Fruit fly (Drosophila melanogaster) whole organism, embryonic: ENCODE results near the gene Enoph.

ENCODE experiments used
- BEAF-32 ChIP-seq: fragments of 200-800 bp; sonication (Bioruptor generic); optimal IDR thresholded peaks from 3 replicates; lab custom pipeline; 2017; ENCODE audit warnings: missing biosample characterization, missing genetic modification characterization, mild to moderate bottlenecking, moderate library complexity, missing genetic modification reagents
- CG10431 ChIP-seq: fragments of 200-800 bp; sonication (Bioruptor generic); optimal IDR thresholded peaks from 3 replicates; lab custom pipeline; 2018; ENCODE audit warnings: missing biosample characterization, mild to moderate bottlenecking, missing genetic modification characterization
- CG11504 ChIP-seq: fragments of 200-800 bp; sonication (Bioruptor generic); optimal IDR thresholded peaks from 3 replicates; lab custom pipeline; 2019; ENCODE audit warnings: missing biosample characterization, mild to moderate bottlenecking, missing genetic modification characterization, moderate library complexity
- CG12299 ChIP-seq: fragments of 200-800 bp; sonication (Bioruptor generic); optimal IDR thresholded peaks from 2 replicates; lab custom pipeline; 2018; ENCODE audit warnings: missing biosample characterization, mild to moderate bottlenecking, missing genetic modification characterization
- CG12659 ChIP-seq: fragments of 200-800 bp; sonication (Bioruptor generic); optimal IDR thresholded peaks from 3 replicates; lab custom pipeline; 2017; ENCODE audit warnings: mild to moderate bottlenecking, missing biosample characterization, missing genetic modification reagents, missing genetic modification characterization
- CG12769 ChIP-seq: fragments of 200-800 bp; sonication (Bioruptor generic); optimal IDR thresholded peaks from 2 replicates; lab custom pipeline; 2019; ENCODE audit warnings: missing biosample characterization, mild to moderate bottlenecking, missing genetic modification characterization, moderate library complexity
- CG17829 ChIP-seq: fragments of 200-800 bp; optimal IDR thresholded peaks from 2 replicates; lab custom pipeline; 2019; ENCODE audit warnings: missing biosample characterization, mild to moderate bottlenecking, missing genetic modification characterization, moderate library complexity
- CG18262 ChIP-seq: fragments of 200-800 bp; optimal IDR thresholded peaks from 3 replicates; lab custom pipeline; 2019; ENCODE audit warnings: missing biosample characterization, mild to moderate bottlenecking, missing genetic modification characterization, moderate library complexity
- CG1832 ChIP-seq: fragments of 200-800 bp; sonication (Bioruptor generic); optimal IDR thresholded peaks from 2 replicates; lab custom pipeline; 2017; ENCODE audit warnings: missing biosample characterization, mild to moderate bottlenecking, missing genetic modification characterization, inconsistent platforms
- CG18619 ChIP-seq: fragments of 200-800 bp; sonication (Bioruptor generic); optimal IDR thresholded peaks from 3 replicates; lab custom pipeline; 2017; ENCODE audit warnings: missing biosample characterization, mild to moderate bottlenecking, missing genetic modification characterization
- CG34224 ChIP-seq: fragments of 200-800 bp; sonication (Bioruptor generic); IDR thresholded peaks from 3 replicates; pipeline ENCODE4 v1.3.6; 2022; ENCODE audit warnings: missing biosample characterization, missing genetic modification characterization; ENCODE audit not compliant: partially characterized antibody
- CG4328 ChIP-seq: fragments of 200-800 bp; sonication (Bioruptor generic); optimal IDR thresholded peaks from 3 replicates; lab custom pipeline; 2017; ENCODE audit warnings: missing biosample characterization, missing genetic modification reagents, missing genetic modification characterization
- CG4424 ChIP-seq: fragments of 200-800 bp; sonication (Bioruptor generic); optimal IDR thresholded peaks from 3 replicates; lab custom pipeline; 2016; ENCODE audit warnings: missing biosample characterization, missing genetic modification characterization
- CG4707 ChIP-seq: fragments of 200-800 bp; sonication (Bioruptor generic); optimal IDR thresholded peaks from 2 replicates; lab custom pipeline; 2018; ENCODE audit warnings: missing biosample characterization, mild to moderate bottlenecking, missing genetic modification characterization, moderate library complexity
- CG4730 ChIP-seq: fragments of 200-800 bp; sonication (Bioruptor generic); IDR thresholded peaks from 2 replicates; pipeline ENCODE4 v1.3.6; 2022; ENCODE audit warnings: missing biosample characterization, missing genetic modification characterization
- CG8359 ChIP-seq: fragments of 200-800 bp; sonication (Bioruptor generic); optimal IDR thresholded peaks from 2 replicates; lab custom pipeline; 2017; ENCODE audit warnings: missing biosample characterization, mild to moderate bottlenecking, missing genetic modification characterization, borderline replicate concordance
- CG8388 ChIP-seq: fragments of 200-800 bp; sonication (Bioruptor generic); optimal IDR thresholded peaks from 2 replicates; lab custom pipeline; 2019; ENCODE audit warnings: missing biosample characterization, mild to moderate bottlenecking, missing genetic modification characterization, moderate library complexity
- CG9727 ChIP-seq: fragments of 200-800 bp; sonication (Bioruptor generic); optimal IDR thresholded peaks from 3 replicates; lab custom pipeline; 2017; ENCODE audit warnings: missing biosample characterization, mild to moderate bottlenecking, missing genetic modification characterization
- CG9932 ChIP-seq: fragments of 200-800 bp; sonication (Bioruptor generic); IDR thresholded peaks from 2 replicates; pipeline ENCODE4 v1.3.6; 2022; ENCODE audit warnings: missing biosample characterization, missing genetic modification characterization
- CTCF ChIP-seq: fragments of 200-800 bp; sonication (Bioruptor generic); optimal IDR thresholded peaks from 2 replicates; lab custom pipeline; 2017; ENCODE audit warnings: missing biosample characterization, mild to moderate bottlenecking, missing genetic modification characterization, moderate library complexity
- Dll ChIP-seq: fragments of 200-800 bp; sonication (Bioruptor generic); IDR thresholded peaks from 4 replicates; pipeline ENCODE4 v1.3.6; 2022; ENCODE audit warnings: missing biosample characterization, missing genetic modification characterization; ENCODE audit not compliant: partially characterized antibody
- Dref ChIP-seq: fragments of 200-800 bp; sonication (Bioruptor generic); IDR thresholded peaks from 2 replicates; pipeline ENCODE4 v1.3.6; 2022; ENCODE audit warnings: missing biosample characterization, missing genetic modification characterization
- Hr39 ChIP-seq: fragments of >200 bp; optimal IDR thresholded peaks from 2 replicates; lab custom pipeline; 2017
- Hr78 ChIP-seq, 2 experiments: fragments of 200-800 bp in 1 of 2; fragments of >200 bp in 1 of 2; sonication (Bioruptor generic) in 1 of 2; optimal IDR thresholded peaks; 2 replicates each; lab custom pipeline; 2017 to 2019; ENCODE audit warnings: missing biosample characterization in 2 of 2, missing genetic modification characterization in 2 of 2, mild to moderate bottlenecking in 1 of 2, moderate library complexity in 1 of 2
- Kr ChIP-seq: fragments of 200-800 bp; sonication (Bioruptor generic); optimal IDR thresholded peaks from 2 replicates; lab custom pipeline; 2017; ENCODE audit warnings: missing biosample characterization, mild to moderate bottlenecking, missing genetic modification characterization
- Oaz ChIP-seq: fragments of 200-800 bp; sonication (Bioruptor generic); IDR thresholded peaks from 2 replicates; pipeline ENCODE4 v1.3.6; 2022; ENCODE audit warnings: missing biosample characterization, missing genetic modification characterization
- Oli ChIP-seq: fragments of 200-800 bp; sonication (Bioruptor generic); optimal IDR thresholded peaks from 2 replicates; lab custom pipeline; 2018; ENCODE audit warnings: missing biosample characterization, mild to moderate bottlenecking, missing genetic modification characterization, moderate library complexity
- Opbp ChIP-seq: fragments of 200-800 bp; sonication (Bioruptor generic); IDR thresholded peaks from 3 replicates; pipeline ENCODE4 v1.3.6; 2022; ENCODE audit warnings: missing biosample characterization, missing genetic modification characterization; ENCODE audit not compliant: partially characterized antibody
- Sry-β ChIP-seq: fragments of 200-800 bp; sonication (Bioruptor generic); optimal IDR thresholded peaks from 2 replicates; lab custom pipeline; 2018; ENCODE audit warnings: missing biosample characterization, mild to moderate bottlenecking, missing genetic modification characterization, moderate library complexity
- Trl ChIP-seq, 3 experiments: fragments of >200 bp in 2 of 3; fragments of 200-800 bp in 1 of 3; sonication (Bioruptor generic) in 1 of 3; optimal IDR thresholded peaks; 2 replicates in 1 of 3; 3 replicates in 2 of 3; lab custom pipeline; 2016 to 2017; ENCODE audit warnings: missing biosample characterization in 1 of 3, missing genetic modification characterization in 1 of 3
- chm ChIP-seq: fragments of 200-800 bp; sonication (Bioruptor generic); IDR thresholded peaks from 2 replicates; pipeline ENCODE4 v1.3.6; 2022; ENCODE audit warnings: missing biosample characterization, missing genetic modification characterization
- hb ChIP-seq: fragments of 200-800 bp; sonication (Bioruptor generic); IDR thresholded peaks from 3 replicates; pipeline ENCODE4 v1.3.6; 2022; ENCODE audit warnings: missing biosample characterization, missing genetic modification characterization; ENCODE audit not compliant: partially characterized antibody
- her ChIP-seq: fragments of 200-800 bp; sonication (Bioruptor generic); optimal IDR thresholded peaks from 2 replicates; lab custom pipeline; 2016; ENCODE audit warnings: missing biosample characterization, missing genetic modification characterization
- kni ChIP-seq: fragments of 200-800 bp; sonication (Bioruptor generic); optimal IDR thresholded peaks from 3 replicates; lab custom pipeline; 2017; ENCODE audit warnings: mild to moderate bottlenecking, missing biosample characterization, missing genetic modification reagents, missing genetic modification characterization
- lab ChIP-seq: fragments of 200-800 bp; sonication (Bioruptor generic); optimal IDR thresholded peaks from 3 replicates; lab custom pipeline; 2017; ENCODE audit warnings: missing biosample characterization, missing genetic modification characterization, mild to moderate bottlenecking, moderate library complexity, missing genetic modification reagents
- mld ChIP-seq: fragments of 200-800 bp; sonication (Bioruptor generic); IDR thresholded peaks from 3 replicates; pipeline ENCODE4 v1.3.6; 2022; ENCODE audit warnings: missing biosample characterization, missing genetic modification characterization; ENCODE audit not compliant: partially characterized antibody
- nerfin-1 ChIP-seq: fragments of 200-800 bp; sonication (Bioruptor generic); optimal IDR thresholded peaks from 3 replicates; lab custom pipeline; 2019; ENCODE audit warnings: missing biosample characterization, mild to moderate bottlenecking, missing genetic modification characterization, moderate library complexity
- pros ChIP-seq: fragments of 200-800 bp; sonication (Bioruptor generic); optimal IDR thresholded peaks from 3 replicates; lab custom pipeline; 2019; ENCODE audit warnings: missing biosample characterization, mild to moderate bottlenecking, missing genetic modification characterization, moderate library complexity
- sd ChIP-seq: fragments of 200-800 bp; sonication (Bioruptor generic); optimal IDR thresholded peaks from 3 replicates; lab custom pipeline; 2018; ENCODE audit warnings: missing biosample characterization, mild to moderate bottlenecking, missing genetic modification characterization, moderate library complexity
- sens-2 ChIP-seq: fragments of 200-800 bp; sonication (Bioruptor generic); IDR thresholded peaks from 2 replicates; pipeline ENCODE4 v1.3.6; 2022; ENCODE audit warnings: missing biosample characterization, missing genetic modification characterization
- seq ChIP-seq: fragments of 200-800 bp; sonication (Bioruptor generic); IDR thresholded peaks from 2 replicates; pipeline ENCODE4 v1.3.6; 2022; ENCODE audit warnings: missing biosample characterization, missing genetic modification characterization
- sima ChIP-seq: fragments of 200-800 bp; sonication (Bioruptor generic); optimal IDR thresholded peaks from 2 replicates; lab custom pipeline; 2016; ENCODE audit warnings: missing biosample characterization, missing genetic modification characterization
- sna ChIP-seq: fragments of 200-800 bp; sonication (Bioruptor generic); IDR thresholded peaks from 2 replicates; pipeline ENCODE4 v1.3.6; 2022; ENCODE audit warnings: missing biosample characterization, missing genetic modification characterization; ENCODE audit not compliant: partially characterized antibody
- stwl ChIP-seq: fragments of 200-800 bp; sonication (Bioruptor generic); optimal IDR thresholded peaks from 3 replicates; lab custom pipeline; 2018; ENCODE audit warnings: missing biosample characterization, mild to moderate bottlenecking, missing genetic modification characterization, moderate library complexity
- tap ChIP-seq: fragments of 200-800 bp; optimal IDR thresholded peaks from 3 replicates; lab custom pipeline; 2019; ENCODE audit warnings: missing biosample characterization, mild to moderate bottlenecking, missing genetic modification characterization, moderate library complexity
- ttk ChIP-seq: fragments of 200-800 bp; sonication (Bioruptor generic); IDR thresholded peaks from 2 replicates; pipeline ENCODE4 v2.1.2; 2022; ENCODE audit warnings: missing biosample characterization, missing genetic modification characterization
- unc-4 ChIP-seq: fragments of 200-800 bp; sonication (Bioruptor generic); IDR thresholded peaks from 2 replicates; pipeline ENCODE4 v1.3.6; 2022; ENCODE audit warnings: missing biosample characterization, missing genetic modification characterization; ENCODE audit not compliant: partially characterized antibody
- wek ChIP-seq: fragments of 200-800 bp; sonication (Bioruptor generic); optimal IDR thresholded peaks from 3 replicates; lab custom pipeline; 2018; ENCODE audit warnings: missing biosample characterization, mild to moderate bottlenecking, missing genetic modification characterization, moderate library complexity
- zen2 ChIP-seq: fragments of 200-800 bp; sonication (Bioruptor generic); IDR thresholded peaks from 3 replicates; pipeline ENCODE4 v1.3.6; 2022; ENCODE audit warnings: missing biosample characterization, missing genetic modification characterization; ENCODE audit not compliant: partially characterized antibody

Gene Enoph

dm6 chr3R:5216308-5216765 lies 40.1 kb downstream of the Enoph start:
- TF ChIP-seq Hr39 (lab: Kevin White, UChicago) = peak; percentile 3
- TF ChIP-seq Dll = 0 out of 4 replicates have a peak, but pooled peaks have one; percentile 16
- no peak for TF ChIP-seq CG11504 (tag; lab: Kevin White, UChicago)
- no peak for TF ChIP-seq CG8388
- no peak for TF ChIP-seq CG18262
- peak; percentile 89 for TF ChIP-seq CTCF (GFP tag; lab: Kevin White, UChicago)
- no peak for TF ChIP-seq Oaz (GFP tag; lab: Robert Waterston, UW)
- TF ChIP-seq CG12299 (tag; lab: Kevin White, UChicago) = no peak
- no peak for TF ChIP-seq mld (GFP tag; lab: Robert Waterston, UW)
- no peak for TF ChIP-seq CG9727 (GFP tag; lab: Kevin White, UChicago)
- TF ChIP-seq Sry-β (GFP tag; lab: Kevin White, UChicago) = peak; percentile 16
- peak; percentile 71 for TF ChIP-seq CG1832 (GFP tag; lab: Kevin White, UChicago)
- no peak for TF ChIP-seq stwl (tag; lab: Kevin White, UChicago)
- peak; percentile 81 to 91 for TF ChIP-seq Trl (optimal IDR thresholded peaks at IDR 0.05; lab: Kevin White, UChicago)
- TF ChIP-seq Trl (GFP tag; optimal IDR thresholded peaks at IDR 0.05; lab: Kevin White, UChicago) = no peak
- 0 out of 2 replicates have a peak, but pooled peaks have one; percentile 39 for TF ChIP-seq sna (GFP tag; lab: Robert Waterston, UW)
- peak; percentile 76 for TF ChIP-seq nerfin-1 (tag; lab: Kevin White, UChicago)
- peak; percentile 6 for TF ChIP-seq CG12769 (tag; lab: Kevin White, UChicago)
- peak; percentile 11 for TF ChIP-seq kni (GFP tag; lab: Kevin White, UChicago)
- TF ChIP-seq CG12659 (GFP tag; lab: Kevin White, UChicago) = no peak
- no peak for TF ChIP-seq tap (tag; lab: Kevin White, UChicago)
- TF ChIP-seq zen2 (GFP tag; lab: Robert Waterston, UW) = peak; percentile 58
- peak; percentile 29 for TF ChIP-seq BEAF-32 (GFP tag; lab: Kevin White, UChicago)
- TF ChIP-seq CG9932 (GFP tag; lab: Robert Waterston, UW) = no peak
- TF ChIP-seq CG18619 (GFP tag; lab: Kevin White, UChicago) = no peak
- no peak for TF ChIP-seq Oli (tag; lab: Kevin White, UChicago)
- no peak for TF ChIP-seq CG17829 (tag; lab: Kevin White, UChicago)
- peak; percentile 16 for TF ChIP-seq Kr (GFP tag; lab: Kevin White, UChicago)
- TF ChIP-seq chm (GFP tag; lab: Robert Waterston, UW) = peak; percentile 25; the same call in 1 of the 2 replicates
- peak; percentile 41; the same call in 1 of the 2 replicates for TF ChIP-seq unc-4
- no peak for TF ChIP-seq CG4328
- TF ChIP-seq CG8359 (GFP tag; lab: Kevin White, UChicago) = no peak
- peak; percentile 99 for TF ChIP-seq sd (tag; lab: Kevin White, UChicago)
- no peak for TF ChIP-seq CG4730 (GFP tag; lab: Robert Waterston, UW)
- no peak for TF ChIP-seq CG4707 (GFP tag; lab: Kevin White, UChicago)
- TF ChIP-seq CG34224 (GFP tag; lab: Robert Waterston, UW) = peak; percentile 40; the same call in 1 of the 3 replicates
- peak; percentile 89 for TF ChIP-seq CG4424 (GFP tag; lab: Kevin White, UChicago)
- no peak for TF ChIP-seq hb
- TF ChIP-seq seq (GFP tag; lab: Robert Waterston, UW) = no peak
- no peak for TF ChIP-seq lab
- TF ChIP-seq pros = peak; percentile 79
- TF ChIP-seq ttk (GFP tag; lab: Robert Waterston, UW) = no peak
- no peak for TF ChIP-seq Dref (GFP tag; lab: Robert Waterston, UW)
- TF ChIP-seq sima (GFP tag; lab: Kevin White, UChicago) = no peak
- no peak for TF ChIP-seq her
- TF ChIP-seq CG10431 (GFP tag; lab: Kevin White, UChicago) = no peak
- TF ChIP-seq Hr78 (GFP tag; optimal IDR thresholded peaks at IDR 0.05; lab: Kevin White, UChicago) = no peak
- TF ChIP-seq sens-2 (GFP tag; lab: Robert Waterston, UW) = no peak
- 0 out of 3 replicates have a peak, but pooled peaks have one; percentile 30 for TF ChIP-seq Opbp (GFP tag; lab: Robert Waterston, UW)
- no peak for TF ChIP-seq wek (GFP tag; lab: Kevin White, UChicago)
